Fruit fly (Drosophila melanogaster) Kc167 (cell line): ENCODE measurements around the gene NP15.6.

Source experiments
- Sin3A ChIP-seq: fragments of >200 bp; optimal IDR thresholded peaks from 2 replicates; lab custom pipeline; 2018; ENCODE audit warnings: missing external identifiers
- h ChIP-seq: fragments of >200 bp; optimal IDR thresholded peaks from 3 replicates; lab custom pipeline; 2018; ENCODE audit warnings: missing external identifiers
- insv ChIP-seq: fragments of >200 bp; optimal IDR thresholded peaks from 3 replicates; lab custom pipeline; 2018; ENCODE audit warnings: missing external identifiers
- psq ChIP-seq: fragments of >200 bp; optimal IDR thresholded peaks from 2 replicates; lab custom pipeline; 2017; ENCODE audit warnings: missing external identifiers
- ttk ChIP-seq: sonication (Bioruptor generic); optimal IDR thresholded peaks from 2 replicates; lab custom pipeline; 2017; ENCODE audit warnings: missing external identifiers

DNA sequence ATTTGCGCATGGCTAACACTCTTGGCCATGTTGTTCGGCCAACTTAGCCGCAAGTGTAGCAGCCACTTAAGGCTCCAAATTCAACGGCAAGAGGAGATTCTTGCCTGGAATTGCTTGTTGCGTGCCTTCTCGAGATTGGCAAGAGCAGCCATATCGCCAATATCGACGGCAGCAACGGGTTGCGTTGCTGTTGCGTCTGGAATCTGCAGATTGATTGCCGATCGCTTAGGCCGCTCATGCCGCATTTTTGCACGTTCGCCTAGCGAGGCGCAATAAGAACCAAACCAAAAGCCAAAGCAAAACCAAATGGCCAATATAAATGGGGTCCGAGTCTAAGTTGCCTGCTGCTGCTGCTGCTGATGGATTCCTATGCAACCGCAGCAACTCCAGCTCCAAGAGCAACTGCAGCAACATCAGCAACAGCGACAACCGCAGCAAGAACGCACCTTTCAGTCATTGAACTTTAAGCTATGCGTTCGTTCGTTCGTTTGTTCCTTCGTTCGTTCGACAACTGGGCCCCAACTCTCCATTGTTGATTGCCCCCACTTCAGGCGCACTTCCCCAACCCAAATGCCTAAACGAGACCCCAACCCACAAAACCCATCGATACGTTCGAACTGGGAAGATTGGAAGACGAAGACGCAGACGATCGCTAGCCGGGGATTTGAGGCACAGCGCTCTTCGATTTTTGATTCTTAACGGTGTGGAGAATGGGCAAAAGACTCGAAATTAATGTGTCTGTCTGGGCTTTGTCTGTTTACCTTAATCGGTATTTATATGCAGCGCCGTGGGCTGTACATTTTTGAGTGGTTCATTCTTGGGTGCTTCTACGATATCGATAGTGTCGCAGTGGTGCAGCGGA lies 38.0 kb upstream of the NP15.6 start:
- TF ChIP-seq ttk (lab: Kevin White, UChicago) (no peak), insv (lab: Kevin White, UChicago) (no peak), psq (no peak), h (lab: Kevin White, UChicago) (no peak), Sin3A (lab: Kevin White, UChicago) (no peak)
